Fruit fly (Drosophila melanogaster) whole organism, embryonic: ENCODE measurements around the gene ATP7.

Experiments
- Blimp-1 ChIP-seq: fragments of 200-800 bp; sonication (Bioruptor generic); optimal IDR thresholded peaks from 3 replicates; lab custom pipeline; 2018; ENCODE audit warnings: missing biosample characterization, missing genetic modification characterization, mild to moderate bottlenecking, moderate library complexity, missing genetic modification reagents
- Bteb2 ChIP-seq: fragments of 200-800 bp; sonication (Bioruptor generic); optimal IDR thresholded peaks from 2 replicates; lab custom pipeline; 2016; ENCODE audit warnings: missing biosample characterization, missing genetic modification characterization
- CG10321 ChIP-seq: fragments of 200-800 bp; sonication (Bioruptor generic); IDR thresholded peaks from 2 replicates; pipeline ENCODE4 v1.3.6; 2022; ENCODE audit warnings: missing biosample characterization, missing genetic modification characterization
- CG10462 ChIP-seq: fragments of 200-800 bp; sonication (Bioruptor generic); optimal IDR thresholded peaks from 2 replicates; lab custom pipeline; 2016; ENCODE audit warnings: missing biosample characterization, missing genetic modification characterization
- CG12071 ChIP-seq: fragments of 200-800 bp; sonication (Bioruptor generic); optimal IDR thresholded peaks from 3 replicates; lab custom pipeline; 2018; ENCODE audit warnings: missing biosample characterization, mild to moderate bottlenecking, missing genetic modification characterization
- CG12391 ChIP-seq: fragments of 200-800 bp; sonication (Bioruptor generic); optimal IDR thresholded peaks from 3 replicates; lab custom pipeline; 2018; ENCODE audit warnings: missing biosample characterization, mild to moderate bottlenecking, missing genetic modification characterization, moderate library complexity
- CG13775 ChIP-seq: fragments of 200-800 bp; sonication (Bioruptor generic); optimal IDR thresholded peaks from 3 replicates; lab custom pipeline; 2017; ENCODE audit warnings: missing biosample characterization, mild to moderate bottlenecking, missing genetic modification characterization
- CG16815 ChIP-seq: fragments of 200-800 bp; sonication (Bioruptor generic); optimal IDR thresholded peaks from 3 replicates; lab custom pipeline; 2017; ENCODE audit warnings: missing biosample characterization, mild to moderate bottlenecking, missing genetic modification characterization
- CG1832 ChIP-seq: fragments of 200-800 bp; sonication (Bioruptor generic); optimal IDR thresholded peaks from 2 replicates; lab custom pipeline; 2017; ENCODE audit warnings: missing biosample characterization, mild to moderate bottlenecking, missing genetic modification characterization, inconsistent platforms
- CG18476 ChIP-seq: fragments of 200-800 bp; sonication (Bioruptor generic); optimal IDR thresholded peaks from 2 replicates; lab custom pipeline; 2016; ENCODE audit warnings: missing biosample characterization, mild to moderate bottlenecking, missing genetic modification characterization
- CG2116 ChIP-seq: fragments of 200-800 bp; sonication (Bioruptor generic); optimal IDR thresholded peaks from 3 replicates; lab custom pipeline; 2018; ENCODE audit warnings: missing biosample characterization, mild to moderate bottlenecking, missing genetic modification characterization
- CG2202 ChIP-seq: fragments of 200-800 bp; sonication (Bioruptor generic); optimal IDR thresholded peaks from 2 replicates; lab custom pipeline; 2018; ENCODE audit warnings: missing biosample characterization, mild to moderate bottlenecking, missing genetic modification characterization
- CG34422 ChIP-seq: fragments of 200-800 bp; sonication (Bioruptor generic); IDR thresholded peaks from 3 replicates; pipeline ENCODE4 v1.3.6; 2022; ENCODE audit warnings: missing biosample characterization, missing genetic modification characterization
- CG4730 ChIP-seq: fragments of 200-800 bp; sonication (Bioruptor generic); IDR thresholded peaks from 2 replicates; pipeline ENCODE4 v1.3.6; 2022; ENCODE audit warnings: missing biosample characterization, missing genetic modification characterization
- CG7987 ChIP-seq: fragments of 200-800 bp; sonication (Bioruptor generic); optimal IDR thresholded peaks from 2 replicates; lab custom pipeline; 2018; ENCODE audit warnings: missing biosample characterization, mild to moderate bottlenecking, missing genetic modification characterization, moderate library complexity
- CG8944 ChIP-seq: fragments of 200-800 bp; sonication (Bioruptor generic); optimal IDR thresholded peaks from 3 replicates; lab custom pipeline; 2016; ENCODE audit warnings: missing biosample characterization, missing genetic modification characterization
- CG9437 ChIP-seq: fragments of 200-800 bp; sonication (Bioruptor generic); optimal IDR thresholded peaks from 2 replicates; lab custom pipeline; 2018; ENCODE audit warnings: missing biosample characterization, mild to moderate bottlenecking, missing genetic modification characterization
- CG9932 ChIP-seq: fragments of 200-800 bp; sonication (Bioruptor generic); IDR thresholded peaks from 2 replicates; pipeline ENCODE4 v1.3.6; 2022; ENCODE audit warnings: missing biosample characterization, missing genetic modification characterization
- CkIIα-i1 ChIP-seq: fragments of 200-800 bp; sonication (Bioruptor generic); IDR thresholded peaks from 2 replicates; pipeline ENCODE4 v1.3.6; 2022; ENCODE audit warnings: missing biosample characterization, missing genetic modification characterization
- Dfd ChIP-seq, 2 experiments: fragments of >200 bp; optimal IDR thresholded peaks; 2 replicates each; lab custom pipeline; 2017; ENCODE audit warnings: missing biosample characterization in 2 of 2, missing genetic modification characterization in 2 of 2
- Dll ChIP-seq: fragments of 200-800 bp; sonication (Bioruptor generic); IDR thresholded peaks from 4 replicates; pipeline ENCODE4 v1.3.6; 2022; ENCODE audit warnings: missing biosample characterization, missing genetic modification characterization; ENCODE audit not compliant: partially characterized antibody
- Doc2 ChIP-seq: fragments of 200-800 bp; sonication (Bioruptor generic); IDR thresholded peaks from 2 replicates; pipeline ENCODE4 v1.3.6; 2022; ENCODE audit warnings: missing biosample characterization, missing genetic modification characterization
- E2f1 ChIP-seq: fragments of 200-800 bp; sonication (Bioruptor generic); IDR thresholded peaks from 2 replicates; pipeline ENCODE4 v1.3.6; 2022; ENCODE audit warnings: missing biosample characterization, missing genetic modification characterization
- ERR ChIP-seq: fragments of 200-800 bp; sonication (Bioruptor generic); optimal IDR thresholded peaks from 2 replicates; lab custom pipeline; 2016; ENCODE audit warnings: missing biosample characterization, missing genetic modification characterization
- Ets97D ChIP-seq: fragments of 200-800 bp; sonication (Bioruptor generic); optimal IDR thresholded peaks from 3 replicates; lab custom pipeline; 2016; ENCODE audit warnings: missing biosample characterization, missing genetic modification characterization
- H2.0 ChIP-seq: fragments of 200-800 bp; sonication (Bioruptor generic); IDR thresholded peaks from 2 replicates; pipeline ENCODE4 v1.3.6; 2022; ENCODE audit warnings: missing biosample characterization, missing genetic modification characterization
- HLH4C ChIP-seq: fragments of 200-800 bp; sonication (Bioruptor generic); IDR thresholded peaks from 3 replicates; pipeline ENCODE4 v1.3.6; 2022; ENCODE audit warnings: missing biosample characterization, missing genetic modification characterization; ENCODE audit not compliant: partially characterized antibody
- Nf-YC ChIP-seq: fragments of 200-800 bp; optimal IDR thresholded peaks from 3 replicates; lab custom pipeline; 2019; ENCODE audit warnings: missing biosample characterization, mild to moderate bottlenecking, missing genetic modification characterization, moderate library complexity
- Sin3A ChIP-seq: fragments of >200 bp; optimal IDR thresholded peaks from 2 replicates; lab custom pipeline; 2018
- Xrp1 ChIP-seq: fragments of 200-800 bp; sonication (Bioruptor generic); IDR thresholded peaks from 2 replicates; pipeline ENCODE4 v1.3.6; 2022; ENCODE audit warnings: missing biosample characterization, missing genetic modification characterization
- amos ChIP-seq: fragments of 200-800 bp; sonication (Bioruptor generic); IDR thresholded peaks from 2 replicates; pipeline ENCODE4 v1.3.6; 2022; ENCODE audit warnings: missing biosample characterization, missing genetic modification characterization; ENCODE audit not compliant: partially characterized antibody
- ash1 ChIP-seq: fragments of 200-800 bp; sonication (Bioruptor generic); optimal IDR thresholded peaks from 2 replicates; lab custom pipeline; 2018; ENCODE audit warnings: missing biosample characterization, mild to moderate bottlenecking, missing genetic modification characterization
- chm ChIP-seq: fragments of 200-800 bp; sonication (Bioruptor generic); IDR thresholded peaks from 2 replicates; pipeline ENCODE4 v1.3.6; 2022; ENCODE audit warnings: missing biosample characterization, missing genetic modification characterization
- corto ChIP-seq: fragments of 200-800 bp; sonication (Bioruptor generic); optimal IDR thresholded peaks from 2 replicates; lab custom pipeline; 2016; ENCODE audit warnings: missing biosample characterization, mild to moderate bottlenecking, missing genetic modification characterization, moderate library complexity
- crol ChIP-seq: fragments of 200-800 bp; sonication (Bioruptor generic); IDR thresholded peaks from 2 replicates; pipeline ENCODE4 v1.3.6; 2022; ENCODE audit warnings: missing biosample characterization, missing genetic modification characterization
- crp ChIP-seq, 2 experiments: fragments of 200-800 bp; sonication (Bioruptor generic); optimal IDR thresholded peaks; 2 replicates in 1 of 2; 3 replicates in 1 of 2; lab custom pipeline; 2017; ENCODE audit warnings: missing biosample characterization in 2 of 2, missing genetic modification characterization in 2 of 2, mild to moderate bottlenecking in 1 of 2, moderate library complexity in 1 of 2
- danr ChIP-seq: fragments of 200-800 bp; sonication (Bioruptor generic); IDR thresholded peaks from 2 replicates; pipeline ENCODE4 v1.3.6; 2022; ENCODE audit warnings: missing biosample characterization, missing genetic modification characterization
- eyg ChIP-seq: fragments of 200-800 bp; sonication (Bioruptor generic); optimal IDR thresholded peaks from 3 replicates; lab custom pipeline; 2016; ENCODE audit warnings: missing biosample characterization, missing genetic modification characterization
- ham ChIP-seq: fragments of 200-800 bp; sonication (Bioruptor generic); IDR thresholded peaks from 2 replicates; pipeline ENCODE4 v1.3.6; 2022; ENCODE audit warnings: missing biosample characterization, missing genetic modification characterization
- hkb ChIP-seq, 2 experiments: fragments of 200-800 bp in 1 of 2; fragments of >200 bp in 1 of 2; sonication (Bioruptor generic) in 1 of 2; IDR thresholded peaks in 1 of 2; optimal IDR thresholded peaks in 1 of 2; 2 replicates each; pipeline versions ENCODE4 v1.3.6 to Lab custom; 2017 to 2022; ENCODE audit warnings: missing biosample characterization in 1 of 2, missing genetic modification characterization in 1 of 2
- insv ChIP-seq, 2 experiments: fragments of 200-800 bp; sonication (Bioruptor generic); optimal IDR thresholded peaks; 3 replicates each; lab custom pipeline; 2016 to 2018; ENCODE audit warnings: missing biosample characterization in 2 of 2, missing genetic modification characterization in 2 of 2
- kay ChIP-seq: fragments of 200-800 bp; sonication (Bioruptor generic); optimal IDR thresholded peaks from 2 replicates; lab custom pipeline; 2016; ENCODE audit warnings: missing biosample characterization, missing genetic modification characterization
- pfk ChIP-seq: fragments of 200-800 bp; sonication (Bioruptor generic); optimal IDR thresholded peaks from 2 replicates; lab custom pipeline; 2018; ENCODE audit warnings: missing biosample characterization, mild to moderate bottlenecking, missing genetic modification characterization, moderate library complexity
- phol ChIP-seq: fragments of 200-800 bp; sonication (Bioruptor generic); optimal IDR thresholded peaks from 3 replicates; lab custom pipeline; 2018; ENCODE audit warnings: missing biosample characterization, mild to moderate bottlenecking, missing genetic modification characterization, moderate library complexity
- row ChIP-seq: fragments of 200-800 bp; sonication (Bioruptor generic); IDR thresholded peaks from 3 replicates; pipeline ENCODE4 v1.3.6; 2022; ENCODE audit warnings: missing biosample characterization, missing genetic modification characterization
- schlank ChIP-seq: fragments of 200-800 bp; sonication (Bioruptor generic); optimal IDR thresholded peaks from 2 replicates; lab custom pipeline; 2018; ENCODE audit warnings: missing biosample characterization, mild to moderate bottlenecking, missing genetic modification characterization
- sens-2 ChIP-seq: fragments of 200-800 bp; sonication (Bioruptor generic); IDR thresholded peaks from 2 replicates; pipeline ENCODE4 v1.3.6; 2022; ENCODE audit warnings: missing biosample characterization, missing genetic modification characterization
- stwl ChIP-seq: fragments of 200-800 bp; sonication (Bioruptor generic); optimal IDR thresholded peaks from 3 replicates; lab custom pipeline; 2018; ENCODE audit warnings: missing biosample characterization, mild to moderate bottlenecking, missing genetic modification characterization, moderate library complexity
- tin ChIP-seq: fragments of 200-800 bp; sonication (Bioruptor generic); optimal IDR thresholded peaks from 3 replicates; lab custom pipeline; 2016; ENCODE audit warnings: missing biosample characterization, missing genetic modification characterization

ATP7 gene

dm6 chrX:11818047-11818766 is 36.6 kb upstream of the ATP7 start (continued):
- TF ChIP-seq CG18476 (peak; percentile 90), amos (GFP tag; lab: Robert Waterston, UW) (no peak), CG9932 (peak; percentile 84), Xrp1 (GFP tag; lab: Robert Waterston, UW) (peak; percentile 97), corto (peak; percentile 90), tin (GFP tag; lab: Kevin White, UChicago) (peak; percentile 91), CG12391 (tag; lab: Kevin White, UChicago) (peak; percentile 96), Dll (GFP tag; lab: Robert Waterston, UW) (peak; percentile 47; the same call in 1 of the 4 replicates), H2.0 (GFP tag; lab: Robert Waterston, UW) (peak; percentile 93), phol (tag; lab: Kevin White, UChicago) (peak; percentile 92), schlank (tag; lab: Kevin White, UChicago) (peak; percentile 87), HLH4C (peak; percentile 58; the same call in 2 of the 3 replicates), Ets97D (peak; percentile 76), crol (GFP tag; lab: Robert Waterston, UW) (no peak), CkIIα-i1 (GFP tag; lab: Robert Waterston, UW) (0 out of 2 replicates have a peak, but pooled peaks have one; percentile 53), CG2116 (peak; percentile 83), CG9437 (GFP tag; lab: Kevin White, UChicago) (peak; percentile 86), CG10462 (GFP tag; lab: Kevin White, UChicago) (peak; percentile 86), eyg (GFP tag; lab: Kevin White, UChicago) (peak; percentile 89), CG8944 (GFP tag; lab: Kevin White, UChicago) (peak; percentile 94), Blimp-1 (GFP tag; lab: Kevin White, UChicago) (peak; percentile 94), ash1 (GFP tag; lab: Kevin White, UChicago) (no peak), CG1832 (GFP tag; lab: Kevin White, UChicago) (no peak), ham (peak; percentile 47; the same call in 1 of the 2 replicates), sens-2 (GFP tag; lab: Robert Waterston, UW) (peak; percentile 91), Dfd (GFP tag; optimal IDR thresholded peaks at IDR 0.05; lab: Kevin White, UChicago) (no peak), ERR (GFP tag; lab: Kevin White, UChicago) (peak; percentile 91), CG12071 (GFP tag; lab: Kevin White, UChicago) (peak; percentile 94), crp (GFP tag; optimal IDR thresholded peaks at IDR 0.05; lab: Kevin White, UChicago) (peak in 1 of 2 experiments; percentile 63), hkb (optimal IDR thresholded peaks at IDR 0.05; lab: Kevin White, UChicago) (no peak), hkb (GFP tag; IDR thresholded peaks at IDR 0.05; lab: Robert Waterston, UW) (peak; percentile 96), Sin3A (lab: Kevin White, UChicago) (no peak), stwl (tag; lab: Kevin White, UChicago) (peak; percentile 42), CG16815 (peak; percentile 88), row (GFP tag; lab: Robert Waterston, UW) (peak; percentile 97), E2f1 (GFP tag; lab: Robert Waterston, UW) (peak; percentile 93), kay (GFP tag; lab: Kevin White, UChicago) (peak; percentile 78), Doc2 (GFP tag; lab: Robert Waterston, UW) (peak; percentile 72), CG2202 (tag; lab: Kevin White, UChicago) (peak; percentile 89), insv (GFP tag; optimal IDR thresholded peaks at IDR 0.05; lab: Kevin White, UChicago) (peak in 1 of 2 experiments; percentile 63), Bteb2 (GFP tag; lab: Kevin White, UChicago) (peak; percentile 88), CG4730 (GFP tag; lab: Robert Waterston, UW) (peak; percentile 89), pfk (GFP tag; lab: Kevin White, UChicago) (peak; percentile 98), danr (GFP tag; lab: Robert Waterston, UW) (peak; percentile 92), CG10321 (GFP tag; lab: Robert Waterston, UW) (peak; percentile 71), chm (peak; percentile 96), Nf-YC (tag; lab: Kevin White, UChicago) (peak; percentile 84), CG7987 (GFP tag; lab: Kevin White, UChicago) (peak; percentile 81), CG34422 (GFP tag; lab: Robert Waterston, UW) (peak; percentile 94), CG13775 (GFP tag; lab: Kevin White, UChicago) (peak; percentile 91)
